Fruit fly (Drosophila melanogaster): ENCODE measurements around the gene ema.
A peak's percentile ranks its signal among the peaks of the same experiment; 100 is the strongest.

dm6 chr3R:16403734-16404057 lies 37.8 kb downstream of the ema start:
- TF ChIP-seq CG7372 (GFP tag; IDR thresholded peaks at IDR 0.05) (no peak), PHDP (tag; optimal IDR thresholded peaks at IDR 0.05) (no peak), CG8478 (optimal IDR thresholded peaks at IDR 0.05) (peak; percentile 98), Fer2 (tag; optimal IDR thresholded peaks at IDR 0.05) (no peak), pzg (GFP tag; optimal IDR thresholded peaks at IDR 0.05) (no peak), sim (GFP tag; IDR thresholded peaks at IDR 0.05) (no peak), aop (GFP tag; IDR thresholded peaks at IDR 0.05) (no peak), Nf-YA (GFP tag; IDR thresholded peaks at IDR 0.05) (peak; percentile 74), so (GFP tag; IDR thresholded peaks at IDR 0.05) (no peak), Chrac-16 (GFP tag; optimal IDR thresholded peaks at IDR 0.05) (no peak), Dfd (GFP tag; optimal IDR thresholded peaks at IDR 0.05) (no peak), CG9609 (GFP tag; optimal IDR thresholded peaks at IDR 0.05) (no peak), exex (tag; optimal IDR thresholded peaks at IDR 0.05) (no peak), Abd-B (GFP tag; optimal IDR thresholded peaks at IDR 0.05) (no peak)
